Worm (Caenorhabditis elegans) whole organism, L1 larva: ENCODE data around the gene F19C6.3.

ENCODE experiments used
- aly-2 ChIP-seq: fragments of 150-350 bp; optimal IDR thresholded peaks from 2 replicates; lab custom pipeline; 2014; ENCODE audit warnings: missing biosample characterization, missing genetic modification characterization
- ama-1 ChIP-seq: fragments of 150-350 bp; optimal IDR thresholded peaks from 2 replicates; lab custom pipeline; 2014
- egl-27 ChIP-seq, 2 experiments: fragments of 150-350 bp in 1 of 2; sonication (generic microtip); optimal IDR thresholded peaks; 3 replicates each; lab custom pipeline; 2017 to 2018; ENCODE audit warnings: missing biosample characterization in 2 of 2, missing genetic modification characterization in 2 of 2, missing genetic modification reagents in 2 of 2
- elt-2 ChIP-seq: sonication (generic microtip); optimal IDR thresholded peaks from 2 replicates; lab custom pipeline; 2016; ENCODE audit warnings: missing genetic modification characterization, mild to moderate bottlenecking, inconsistent platforms, missing compliant biosample characterization, missing genetic modification reagents
- elt-3 ChIP-seq, 6 experiments: fragments of 150-350 bp in 1 of 6; sonication (generic microtip); optimal IDR thresholded peaks; 2 replicates each; lab custom pipeline; 2017 to 2018; ENCODE audit warnings: missing biosample characterization in 6 of 6, missing genetic modification characterization in 6 of 6, inconsistent platforms in 1 of 6
- fos-1 ChIP-seq: fragments of 150-350 bp; optimal IDR thresholded peaks from 2 replicates; lab custom pipeline; 2014; ENCODE audit warnings: missing biosample characterization, missing genetic modification characterization
- lin-13 ChIP-seq: fragments of 150-350 bp; optimal IDR thresholded peaks from 2 replicates; lab custom pipeline; 2014; ENCODE audit warnings: missing biosample characterization, missing genetic modification reagents, missing genetic modification characterization
- nhr-11 ChIP-seq: fragments of 150-350 bp; optimal IDR thresholded peaks from 2 replicates; lab custom pipeline; 2014; ENCODE audit warnings: missing biosample characterization, missing genetic modification characterization
- nhr-20 ChIP-seq: sonication (generic microtip); optimal IDR thresholded peaks from 2 replicates; lab custom pipeline; 2016; ENCODE audit warnings: mild to moderate bottlenecking, missing genetic modification characterization, missing compliant biosample characterization
- skn-1 ChIP-seq: fragments of 150-350 bp; optimal IDR thresholded peaks from 2 replicates; lab custom pipeline; 2014; ENCODE audit warnings: missing biosample characterization, missing genetic modification characterization
- snu-23 ChIP-seq: sonication (generic microtip); optimal IDR thresholded peaks from 2 replicates; lab custom pipeline; 2016; ENCODE audit warnings: missing genetic modification characterization, missing compliant biosample characterization
- unc-62 ChIP-seq: fragments of 150-350 bp; optimal IDR thresholded peaks from 2 replicates; lab custom pipeline; 2014; ENCODE audit warnings: missing biosample characterization, missing genetic modification reagents, missing genetic modification characterization
- ztf-11 ChIP-seq, 2 experiments: sonication (generic microtip); optimal IDR thresholded peaks; 2 replicates each; lab custom pipeline; 2016 to 2017; ENCODE audit warnings: missing genetic modification characterization in 2 of 2, missing biosample characterization in 1 of 2, missing compliant biosample characterization in 1 of 2
- ztf-4 ChIP-seq: fragments of 150-350 bp; optimal IDR thresholded peaks from 2 replicates; lab custom pipeline; 2014; ENCODE audit warnings: missing biosample characterization, missing genetic modification characterization

ce11 chrX:9993100-9993499 lies 15.5 kb downstream of the F19C6.3 start:
- TF ChIP-seq snu-23 (GFP tag; lab: Kevin White, UChicago) (peak; percentile 1), unc-62 (GFP tag; lab: Kevin White, UChicago) (no peak), skn-1 (tag; lab: Kevin White, UChicago) (no peak), ztf-4 (tag; lab: Kevin White, UChicago) (no peak), ztf-11 (tag; optimal IDR thresholded peaks at IDR 0.05; lab: Kevin White, UChicago) (no peak), nhr-11 (tag; lab: Kevin White, UChicago) (no peak), elt-2 (tag; lab: Kevin White, UChicago) (peak; percentile 70), ama-1 (lab: Kevin White, UChicago) (no peak), fos-1 (no peak), egl-27 (tag; optimal IDR thresholded peaks at IDR 0.05; lab: Kevin White, UChicago) (no peak), nhr-20 (tag; lab: Kevin White, UChicago) (peak; percentile 34), aly-2 (tag; lab: Kevin White, UChicago) (no peak), lin-13 (GFP tag; lab: Kevin White, UChicago) (no peak), elt-3 (tag; optimal IDR thresholded peaks at IDR 0.05; lab: Kevin White, UChicago) (no peak)
